Worm (Caenorhabditis elegans) whole organism, L4/young adult: ENCODE measurements around the gene F14D2.19.

Experiments
- W03F9.2 ChIP-seq: fragments of 150-350 bp; optimal IDR thresholded peaks from 2 replicates; lab custom pipeline; 2014; ENCODE audit warnings: missing biosample characterization, missing genetic modification characterization
- dao-5 ChIP-seq: sonication (generic microtip); optimal IDR thresholded peaks from 2 replicates; lab custom pipeline; 2016; ENCODE audit warnings: missing genotype, missing genetic modification characterization, moderate library complexity, missing compliant biosample characterization
- him-1 ChIP-seq: sonication (generic microtip); optimal IDR thresholded peaks from 2 replicates; lab custom pipeline; 2016; ENCODE audit warnings: missing genotype, missing genetic modification reagents, missing genetic modification characterization, missing compliant biosample characterization

F14D2.19 gene

ce11 chrII:3337039-3337438 lies at the start of gene F14D2.19:
Gene F14D2.19 (minus strand): TSS chrII:3337139.
- no peak for TF ChIP-seq dao-5
- TF ChIP-seq him-1 (tag; lab: Kevin White, UChicago): no peak
- TF ChIP-seq W03F9.2 (tag; lab: Kevin White, UChicago): no peak

ce11 chrII:3385736-3386135 lies 48.8 kb upstream of the F14D2.19 start, which contains the start of gene T06D4.2:
Gene T06D4.2 (minus strand): TSS chrII:3385905.
- TF ChIP-seq him-1 (tag; lab: Kevin White, UChicago) (no peak), dao-5 (no peak), W03F9.2 (tag; lab: Kevin White, UChicago) (no peak)

- TF ChIP-seq him-1 (tag; lab: Kevin White, UChicago): no peak
- TF ChIP-seq W03F9.2 (tag; lab: Kevin White, UChicago): no peak
- no peak for TF ChIP-seq dao-5
Measured at ce11 chrII:3383116-3383515, 46.2 kb upstream of the F14D2.19 start.

ce11 chrII:3381510-3381909 lies 44.6 kb upstream of the F14D2.19 start, which contains the start of gene T06D4.1:
Gene T06D4.1 (plus strand): TSS chrII:3381830.
- TF ChIP-seq dao-5: no peak
- no peak for TF ChIP-seq W03F9.2 (tag; lab: Kevin White, UChicago)
- no peak for TF ChIP-seq him-1 (tag; lab: Kevin White, UChicago)

ce11 chrII:3378275-3378674 lies 41.3 kb upstream of the F14D2.19 start, which contains the start of gene Y49F6C.2:
Gene Y49F6C.2 (plus strand): TSS chrII:3378575.
- TF ChIP-seq him-1 (tag; lab: Kevin White, UChicago): no peak
- no peak for TF ChIP-seq dao-5
- TF ChIP-seq W03F9.2 (tag; lab: Kevin White, UChicago): no peak

- TF ChIP-seq dao-5: no peak
- no peak for TF ChIP-seq him-1 (tag; lab: Kevin White, UChicago)
- no peak for TF ChIP-seq W03F9.2 (tag; lab: Kevin White, UChicago)
Measured at ce11 chrII:3376789-3377188, 39.9 kb upstream of the F14D2.19 start, which contains the start of gene bath-9. Gene bath-9 (plus strand): TSS chrII:3377089.

ce11 chrII:3375302-3375701 lies 38.4 kb upstream of the F14D2.19 start:
- TF ChIP-seq him-1 (tag; lab: Kevin White, UChicago) (no peak), dao-5 (no peak), W03F9.2 (tag; lab: Kevin White, UChicago) (no peak)

- TF ChIP-seq him-1 (tag; lab: Kevin White, UChicago) (no peak), W03F9.2 (tag; lab: Kevin White, UChicago) (no peak)
Measured at ce11 chrII:3374779-3375178, 37.8 kb upstream of the F14D2.19 start, which contains the start of gene bath-10. Gene bath-10 (plus strand): TSS chrII:3375079.

- no peak for TF ChIP-seq him-1 (tag; lab: Kevin White, UChicago)
- TF ChIP-seq W03F9.2 (tag; lab: Kevin White, UChicago): no peak
- no peak for TF ChIP-seq dao-5
Measured at ce11 chrII:3373875-3374274, 36.9 kb upstream of the F14D2.19 start.

ce11 chrII:3371010-3371409 lies 34.1 kb upstream of the F14D2.19 start, which contains the start of gene bath-23:
Gene bath-23 (plus strand): TSS chrII:3371310.
- TF ChIP-seq him-1 (tag; lab: Kevin White, UChicago) (no peak), W03F9.2 (tag; lab: Kevin White, UChicago) (no peak), dao-5 (no peak)

- TF ChIP-seq dao-5: no peak
- no peak for TF ChIP-seq W03F9.2 (tag; lab: Kevin White, UChicago)
- TF ChIP-seq him-1 (tag; lab: Kevin White, UChicago): no peak
Measured at ce11 chrII:3370061-3370460, 33.1 kb upstream of the F14D2.19 start, which contains the start of gene Y49F6C.8. Gene Y49F6C.8 (minus strand): TSS chrII:3370111.

ce11 chrII:3368097-3368496 lies 31.2 kb upstream of the F14D2.19 start, which contains the start of gene Y49F6C.7:
Gene Y49F6C.7 (minus strand): TSS chrII:3368197.
- TF ChIP-seq dao-5: no peak
- TF ChIP-seq him-1 (tag; lab: Kevin White, UChicago): no peak
- TF ChIP-seq W03F9.2 (tag; lab: Kevin White, UChicago): no peak

ce11 chrII:3367100-3367499 lies 30.2 kb upstream of the F14D2.19 start, which contains the start of gene Y49F6C.6:
Gene Y49F6C.6 (minus strand): TSS chrII:3367200.
- no peak for TF ChIP-seq him-1 (tag; lab: Kevin White, UChicago)

ce11 chrII:3358834-3359233 lies 21.9 kb upstream of the F14D2.19 start, which contains the start of the genes lido-14 and bath-27:
Gene lido-14 (plus strand): TSS chrII:3359134.
Gene bath-27 (plus strand): TSS chrII:3359139.
- TF ChIP-seq dao-5 (no peak), W03F9.2 (tag; lab: Kevin White, UChicago) (no peak), him-1 (tag; lab: Kevin White, UChicago) (no peak)

ce11 chrII:3349820-3350291 lies 12.9 kb upstream of the F14D2.19 start, which contains the start of gene F14D2.8:
Gene F14D2.8 (minus strand): TSS chrII:3349870.
- TF ChIP-seq W03F9.2 (tag; lab: Kevin White, UChicago) (no peak), dao-5 (no peak), him-1 (tag; lab: Kevin White, UChicago) (no peak)
